Worm (Caenorhabditis elegans) whole organism, young adult: ENCODE results near the gene Y40H7A.11.
A peak's percentile ranks its signal among the peaks of the same experiment; 100 is the strongest.

Experiments
- B0035.1 ChIP-seq: sonication (generic microtip); optimal IDR thresholded peaks from 2 replicates; lab custom pipeline; 2016; ENCODE audit warnings: missing genetic modification characterization, mild to moderate bottlenecking, missing compliant biosample characterization, missing genotype, missing genetic modification reagents
- C06A6.2 ChIP-seq: fragments of 200-800 bp; sonication (Bioruptor generic); conservative IDR thresholded peaks from 2 replicates; pipeline ENCODE4 v1.3.6; 2022; ENCODE audit warnings: missing genetic modification characterization, missing compliant biosample characterization
- D2030.7 ChIP-seq: fragments of 200-800 bp; sonication (Bioruptor generic); IDR thresholded peaks from 2 replicates; pipeline ENCODE4 v1.3.6; 2022; ENCODE audit warnings: missing genetic modification reagents, missing genetic modification characterization, missing compliant biosample characterization
- F10E7.11 ChIP-seq: sonication (generic microtip); optimal IDR thresholded peaks from 2 replicates; lab custom pipeline; 2017; ENCODE audit warnings: mild to moderate bottlenecking, missing genetic modification characterization, moderate library complexity, missing compliant biosample characterization
- F33H1.4 ChIP-seq: fragments of 200-800 bp; sonication (Bioruptor generic); IDR thresholded peaks from 2 replicates; pipeline ENCODE4 v1.3.6; 2022; ENCODE audit warnings: missing genetic modification reagents, missing genetic modification characterization, missing compliant biosample characterization
- F39B2.1 ChIP-seq: fragments of 200-800 bp; sonication (Bioruptor generic); IDR thresholded peaks from 2 replicates; pipeline ENCODE4 v1.3.6; 2022; ENCODE audit warnings: missing genetic modification reagents, missing genetic modification characterization, missing compliant biosample characterization
- F49E8.2 ChIP-seq: sonication (generic microtip); optimal IDR thresholded peaks from 3 replicates; lab custom pipeline; 2017; ENCODE audit warnings: missing genetic modification characterization, mild to moderate bottlenecking, missing compliant biosample characterization, antibody characterized with exemption, moderate library complexity; ENCODE audit not compliant: insufficient read depth
- F52B5.7 ChIP-seq: sonication (generic microtip); optimal IDR thresholded peaks from 2 replicates; lab custom pipeline; 2016; ENCODE audit warnings: mild to moderate bottlenecking, missing genetic modification characterization, missing compliant biosample characterization
- K11D2.4 ChIP-seq: fragments of 200-800 bp; sonication (Bioruptor generic); IDR thresholded peaks from 2 replicates; pipeline ENCODE4 v1.3.6; 2022; ENCODE audit warnings: missing genetic modification reagents, missing genetic modification characterization, missing compliant biosample characterization
- T07F8.4 ChIP-seq: sonication (generic microtip); optimal IDR thresholded peaks from 2 replicates; lab custom pipeline; 2016; ENCODE audit warnings: mild to moderate bottlenecking, missing genetic modification characterization, moderate library complexity, missing compliant biosample characterization
- Y53F4B.3 ChIP-seq: fragments of 200-800 bp; sonication (Bioruptor generic); IDR thresholded peaks from 2 replicates; pipeline ENCODE4 v1.3.6; 2022; ENCODE audit warnings: missing genetic modification reagents, missing genetic modification characterization, missing compliant biosample characterization
- Y53G8AR.9 ChIP-seq: fragments of 200-800 bp; sonication (Bioruptor generic); conservative IDR thresholded peaks from 2 replicates; pipeline ENCODE4 v1.3.6; 2022; ENCODE audit warnings: missing genetic modification reagents, missing genetic modification characterization, missing compliant biosample characterization
- Y67H2A.10 ChIP-seq: fragments of 200-800 bp; sonication (Bioruptor generic); conservative IDR thresholded peaks from 2 replicates; pipeline ENCODE4 v1.3.6; 2022; ENCODE audit warnings: missing genetic modification reagents, missing genetic modification characterization, missing compliant biosample characterization
- Y95B8A.8 ChIP-seq: fragments of 200-800 bp; sonication (Bioruptor generic); IDR thresholded peaks from 2 replicates; pipeline ENCODE4 v1.3.6; 2022; ENCODE audit warnings: missing genetic modification reagents, missing genetic modification characterization, missing compliant biosample characterization
- aptf-2 ChIP-seq: fragments of 200-800 bp; sonication (Bioruptor generic); conservative IDR thresholded peaks from 2 replicates; pipeline ENCODE4 v1.3.6; 2022; ENCODE audit warnings: missing genetic modification reagents, missing genetic modification characterization, missing compliant biosample characterization
- bed-1 ChIP-seq: fragments of 200-800 bp; sonication (Bioruptor generic); IDR thresholded peaks from 2 replicates; pipeline ENCODE4 v1.3.6; 2022; ENCODE audit warnings: missing genetic modification reagents, missing genetic modification characterization, missing compliant biosample characterization
- ccch-3 ChIP-seq: fragments of 200-800 bp; sonication (Bioruptor generic); optimal IDR thresholded peaks from 2 replicates; lab custom pipeline; 2018; ENCODE audit warnings: mild to moderate bottlenecking, missing genetic modification characterization, missing compliant biosample characterization
- ceh-100 ChIP-seq: fragments of 200-800 bp; sonication (Bioruptor generic); IDR thresholded peaks from 2 replicates; pipeline ENCODE4 v1.3.6; 2022; ENCODE audit warnings: missing genetic modification reagents, missing genetic modification characterization, missing compliant biosample characterization
- ceh-27 ChIP-seq: fragments of 200-800 bp; sonication (Bioruptor generic); optimal IDR thresholded peaks from 2 replicates; lab custom pipeline; 2018; ENCODE audit warnings: mild to moderate bottlenecking, missing genetic modification characterization, moderate library complexity, missing compliant biosample characterization
- ceh-79 ChIP-seq: sonication (generic microtip); optimal IDR thresholded peaks from 2 replicates; lab custom pipeline; 2017; ENCODE audit warnings: mild to moderate bottlenecking, missing genetic modification characterization, missing compliant biosample characterization
- ceh-91 ChIP-seq: fragments of 200-800 bp; sonication (Bioruptor generic); IDR thresholded peaks from 2 replicates; pipeline ENCODE4 v1.3.6; 2022; ENCODE audit warnings: missing genetic modification reagents, missing genetic modification characterization, missing compliant biosample characterization
- chd-7 ChIP-seq: sonication (generic microtip); optimal IDR thresholded peaks from 2 replicates; lab custom pipeline; 2016; ENCODE audit warnings: mild to moderate bottlenecking, missing genetic modification characterization, moderate library complexity, missing compliant biosample characterization
- dpff-1 ChIP-seq: sonication (generic microtip); optimal IDR thresholded peaks from 2 replicates; lab custom pipeline; 2017; ENCODE audit warnings: mild to moderate bottlenecking, missing genetic modification characterization, missing compliant biosample characterization
- efl-1 ChIP-seq: fragments of 150-350 bp; optimal IDR thresholded peaks from 2 replicates; lab custom pipeline; 2014; ENCODE audit warnings: missing biosample characterization, missing genetic modification reagents, missing genetic modification characterization
- egl-18 ChIP-seq: fragments of 200-800 bp; sonication (Bioruptor generic); IDR thresholded peaks from 2 replicates; pipeline ENCODE4 v1.3.6; 2022; ENCODE audit warnings: missing genetic modification reagents, missing genetic modification characterization, missing compliant biosample characterization
- him-1 ChIP-seq: sonication (generic microtip); optimal IDR thresholded peaks from 2 replicates; lab custom pipeline; 2016; ENCODE audit warnings: missing genotype, missing genetic modification reagents, missing genetic modification characterization, missing compliant biosample characterization
- hlh-26 ChIP-seq: fragments of 200-800 bp; sonication (Bioruptor generic); conservative IDR thresholded peaks from 2 replicates; pipeline ENCODE4 v1.3.6; 2022; ENCODE audit warnings: missing genetic modification reagents, missing genetic modification characterization, missing compliant biosample characterization
- hmg-1.2 ChIP-seq: fragments of 200-800 bp; sonication (Bioruptor generic); IDR thresholded peaks from 2 replicates; pipeline ENCODE4 v1.3.6; 2022; ENCODE audit warnings: missing genetic modification reagents, missing genetic modification characterization, missing compliant biosample characterization
- hrde-1 ChIP-seq: sonication (generic microtip); optimal IDR thresholded peaks from 2 replicates; lab custom pipeline; 2016; ENCODE audit warnings: missing genetic modification characterization, mild to moderate bottlenecking, missing compliant biosample characterization, moderate library complexity, missing genotype, missing genetic modification reagents, borderline replicate concordance
- lsy-27 ChIP-seq: sonication (generic microtip); optimal IDR thresholded peaks from 2 replicates; lab custom pipeline; 2017; ENCODE audit warnings: missing genetic modification characterization, mild to moderate bottlenecking, missing compliant biosample characterization, antibody characterized with exemption, missing genotype, borderline replicate concordance; ENCODE audit not compliant: insufficient read depth
- mcd-1 ChIP-seq: fragments of 200-800 bp; sonication (Bioruptor generic); IDR thresholded peaks from 2 replicates; pipeline ENCODE4 v1.3.6; 2022; ENCODE audit warnings: missing genetic modification reagents, missing genetic modification characterization, missing compliant biosample characterization
- nfya-1 ChIP-seq: sonication (generic microtip); optimal IDR thresholded peaks from 2 replicates; lab custom pipeline; 2017; ENCODE audit warnings: antibody characterized with exemption, missing compliant biosample characterization, missing genetic modification characterization, borderline replicate concordance; ENCODE audit not compliant: insufficient read depth
- nfya-2 ChIP-seq: fragments of 200-800 bp; sonication (Bioruptor generic); IDR thresholded peaks from 2 replicates; pipeline ENCODE4 v1.3.6; 2022; ENCODE audit warnings: missing genetic modification reagents, missing genetic modification characterization, missing compliant biosample characterization
- nfyb-1 ChIP-seq: fragments of 200-800 bp; sonication (Bioruptor generic); IDR thresholded peaks from 2 replicates; pipeline ENCODE4 v1.3.6; 2022; ENCODE audit warnings: missing genetic modification reagents, missing genetic modification characterization, missing compliant biosample characterization
- nhr-120 ChIP-seq: fragments of 200-800 bp; sonication (Bioruptor generic); IDR thresholded peaks from 2 replicates; pipeline ENCODE4 v1.3.6; 2022; ENCODE audit warnings: missing genetic modification characterization, missing compliant biosample characterization
- nhr-80 ChIP-seq: sonication (generic microtip); optimal IDR thresholded peaks from 2 replicates; lab custom pipeline; 2016; ENCODE audit warnings: missing genetic modification characterization, missing compliant biosample characterization
- pbrm-1 ChIP-seq: fragments of 200-800 bp; sonication (Bioruptor generic); IDR thresholded peaks from 2 replicates; pipeline ENCODE4 v1.3.6; 2022; ENCODE audit warnings: missing genetic modification reagents, missing genetic modification characterization, missing compliant biosample characterization
- rec-8 ChIP-seq, 2 experiments: sonication (generic microtip); optimal IDR thresholded peaks; 2 replicates each; lab custom pipeline; 2016; ENCODE audit warnings: mild to moderate bottlenecking in 2 of 2, missing genetic modification characterization in 2 of 2, missing genetic modification reagents in 2 of 2, missing genotype in 2 of 2, missing biosample characterization in 1 of 2, missing compliant biosample characterization in 1 of 2, moderate library complexity in 1 of 2
- snpc-3.4 ChIP-seq: sonication (generic microtip); optimal IDR thresholded peaks from 2 replicates; lab custom pipeline; 2017; ENCODE audit warnings: missing genetic modification characterization, mild to moderate bottlenecking, missing compliant biosample characterization, antibody characterized with exemption, moderate library complexity, missing genotype, missing genetic modification reagents
- snpc-4 ChIP-seq, 5 experiments: fragments of 150-350 bp in 1 of 5; sonication (generic microtip) in 4 of 5; optimal IDR thresholded peaks; 2 replicates each; lab custom pipeline; 2014 to 2018; ENCODE audit warnings: missing genetic modification characterization in 5 of 5, missing biosample characterization in 3 of 5, antibody characterized with exemption in 2 of 5, mild to moderate bottlenecking in 2 of 5, missing compliant biosample characterization in 2 of 5, missing genotype in 2 of 5, moderate library complexity in 2 of 5, missing genetic modification reagents in 1 of 5
- sptf-2 ChIP-seq: fragments of 200-800 bp; sonication (Bioruptor generic); optimal IDR thresholded peaks from 2 replicates; lab custom pipeline; 2018; ENCODE audit warnings: mild to moderate bottlenecking, missing genetic modification characterization, missing compliant biosample characterization
- unc-130 ChIP-seq: sonication (generic microtip); optimal IDR thresholded peaks from 2 replicates; lab custom pipeline; 2016; ENCODE audit warnings: missing genetic modification reagents, missing genetic modification characterization, missing compliant biosample characterization
- zfh-2 ChIP-seq: fragments of 200-800 bp; sonication (Bioruptor generic); conservative IDR thresholded peaks from 2 replicates; pipeline ENCODE4 v1.3.6; 2022; ENCODE audit warnings: missing genetic modification reagents, missing genetic modification characterization, missing compliant biosample characterization
- ztf-25 ChIP-seq: fragments of 200-800 bp; sonication (Bioruptor generic); IDR thresholded peaks from 2 replicates; pipeline ENCODE4 v1.3.6; 2022; ENCODE audit warnings: missing genetic modification reagents, missing genetic modification characterization, missing compliant biosample characterization
- ztf-3 ChIP-seq: fragments of 200-800 bp; sonication (Bioruptor generic); optimal IDR thresholded peaks from 2 replicates; lab custom pipeline; 2018; ENCODE audit warnings: mild to moderate bottlenecking, missing genetic modification characterization, missing compliant biosample characterization
- ztf-6 ChIP-seq: fragments of 200-800 bp; sonication (Bioruptor generic); IDR thresholded peaks from 2 replicates; pipeline ENCODE4 v1.3.6; 2022; ENCODE audit warnings: missing genetic modification reagents, missing genetic modification characterization, missing compliant biosample characterization

The Y40H7A.11 gene

ce11 chrIV:15234943-15235605 lies 14.9 kb upstream of the Y40H7A.11 start, which contains the start of gene pkd-2 (continued):
- no peak for TF ChIP-seq Y53G8AR.9 (GFP tag; lab: Robert Waterston, UW)
- no peak for TF ChIP-seq ceh-79 (tag; lab: Kevin White, UChicago)
- no peak for TF ChIP-seq chd-7 (tag; lab: Kevin White, UChicago)
- no peak for TF ChIP-seq zfh-2
- no peak for TF ChIP-seq nfya-2 (GFP tag; lab: Robert Waterston, UW)
- TF ChIP-seq nfyb-1: no peak
- TF ChIP-seq ceh-91 (GFP tag; lab: Robert Waterston, UW): no peak
- TF ChIP-seq hlh-26 (GFP tag; lab: Robert Waterston, UW): no peak
- TF ChIP-seq ceh-100 (GFP tag; lab: Robert Waterston, UW): no peak
- no peak for TF ChIP-seq F39B2.1 (GFP tag; lab: Robert Waterston, UW)
- no peak for TF ChIP-seq nhr-80 (tag; lab: Kevin White, UChicago)
- no peak for TF ChIP-seq Y95B8A.8 (GFP tag; lab: Robert Waterston, UW)
- TF ChIP-seq F10E7.11: no peak
- TF ChIP-seq ztf-25 (GFP tag; lab: Robert Waterston, UW): no peak
- TF ChIP-seq him-1 (tag; lab: Kevin White, UChicago): no peak
- TF ChIP-seq rec-8 (tag; optimal IDR thresholded peaks at IDR 0.05; lab: Kevin White, UChicago): no peak
- TF ChIP-seq Y53F4B.3 (GFP tag; lab: Robert Waterston, UW): no peak
- no peak for TF ChIP-seq ztf-3 (GFP tag; lab: Kevin White, UChicago)
- 0 out of 2 replicates have a peak, but pooled peaks have one; percentile 17 for TF ChIP-seq hmg-1.2 (GFP tag; lab: Robert Waterston, UW)
- TF ChIP-seq nhr-120 (GFP tag; lab: Robert Waterston, UW): no peak
- TF ChIP-seq unc-130 (GFP tag; lab: Kevin White, UChicago): no peak
- TF ChIP-seq efl-1 (GFP tag; lab: Kevin White, UChicago): no peak
- TF ChIP-seq snpc-3.4 (tag; lab: Kevin White, UChicago): peak; percentile 13
- no peak for TF ChIP-seq mcd-1
- TF ChIP-seq snpc-4 (GFP tag; optimal IDR thresholded peaks at IDR 0.05; lab: Kevin White, UChicago): peak; percentile 93
- peak; percentile 25 to 98 (median 96) for TF ChIP-seq snpc-4 (tag; optimal IDR thresholded peaks at IDR 0.05; lab: Kevin White, UChicago)
- 0 out of 2 replicates have a peak, but pooled peaks have one; percentile 71 for TF ChIP-seq pbrm-1 (GFP tag; lab: Robert Waterston, UW)
- TF ChIP-seq dpff-1: no peak
- TF ChIP-seq T07F8.4 (tag; lab: Kevin White, UChicago): no peak
- TF ChIP-seq D2030.7 (GFP tag; lab: Robert Waterston, UW): peak; percentile 64
- no peak for TF ChIP-seq nfya-1 (tag; lab: Kevin White, UChicago)
- no peak for TF ChIP-seq aptf-2 (GFP tag; lab: Robert Waterston, UW)
- TF ChIP-seq ztf-6 (GFP tag; lab: Robert Waterston, UW): no peak
- no peak for TF ChIP-seq Y67H2A.10
- no peak for TF ChIP-seq sptf-2 (GFP tag; lab: Kevin White, UChicago)
- TF ChIP-seq B0035.1 (tag; lab: Kevin White, UChicago): no peak
- TF ChIP-seq K11D2.4 (GFP tag; lab: Robert Waterston, UW): no peak
- TF ChIP-seq F52B5.7 (tag; lab: Kevin White, UChicago): no peak
- TF ChIP-seq hrde-1 (tag; lab: Kevin White, UChicago): no peak
- TF ChIP-seq egl-18 (GFP tag; lab: Robert Waterston, UW): no peak
- no peak for TF ChIP-seq C06A6.2 (GFP tag; lab: Robert Waterston, UW)
- no peak for TF ChIP-seq ceh-27 (GFP tag; lab: Kevin White, UChicago)
- TF ChIP-seq F49E8.2 (tag; lab: Kevin White, UChicago): peak; percentile 22
- TF ChIP-seq bed-1 (GFP tag; lab: Robert Waterston, UW): no peak
- TF ChIP-seq F33H1.4 (GFP tag; lab: Robert Waterston, UW): no peak
- no peak for TF ChIP-seq lsy-27
- no peak for TF ChIP-seq ccch-3 (GFP tag; lab: Kevin White, UChicago)
